Worm (Caenorhabditis elegans): ENCODE data around the gene Y67D8B.3.

Y67D8B.3 gene

ce11 chrIV:3227549-3228139 is 25.6 kb upstream of the Y67D8B.3 start (continued):
- TF ChIP-seq nhr-232 (tag; optimal IDR thresholded peaks at IDR 0.05), result no peak
- no peak for TF ChIP-seq syd-9 (tag; optimal IDR thresholded peaks at IDR 0.05)
- TF ChIP-seq tbx-7 (tag; optimal IDR thresholded peaks at IDR 0.05), result no peak
- TF ChIP-seq ceh-2 (tag; optimal IDR thresholded peaks at IDR 0.05), result no peak
- peak; percentile 63 for TF ChIP-seq ceh-34 (tag; optimal IDR thresholded peaks at IDR 0.05)
- TF ChIP-seq unc-86 (tag; optimal IDR thresholded peaks at IDR 0.05), result no peak
- TF ChIP-seq ahr-1 (tag; optimal IDR thresholded peaks at IDR 0.05), result no peak
- no peak for TF ChIP-seq ttx-3 (tag; optimal IDR thresholded peaks at IDR 0.05)
- TF ChIP-seq pha-2 (tag; optimal IDR thresholded peaks at IDR 0.05), result peak; percentile 61
- TF ChIP-seq nfya-1 (tag; optimal IDR thresholded peaks at IDR 0.05), result peak; percentile 43
- no peak for TF ChIP-seq lim-6 (tag; optimal IDR thresholded peaks at IDR 0.05)
- TF ChIP-seq pat-9 (tag; optimal IDR thresholded peaks at IDR 0.05), result peak; percentile 33
- TF ChIP-seq dmd-4 (tag; optimal IDR thresholded peaks at IDR 0.05; ENCODE audit: borderline replicate concordance), result peak; percentile 72
- TF ChIP-seq lin-11 (tag; optimal IDR thresholded peaks at IDR 0.05), result no peak
- TF ChIP-seq mec-3 (tag; optimal IDR thresholded peaks at IDR 0.05; ENCODE audit: borderline replicate concordance), result no peak
- TF ChIP-seq elt-4 (tag; optimal IDR thresholded peaks at IDR 0.05), result no peak
- TF ChIP-seq unc-42 (tag; optimal IDR thresholded peaks at IDR 0.05), result no peak
- peak; percentile 27 for TF ChIP-seq sox-4 (tag; optimal IDR thresholded peaks at IDR 0.05)
- no peak for TF ChIP-seq hlh-6 (tag; optimal IDR thresholded peaks at IDR 0.05)
- TF ChIP-seq unc-3 (GFP tag; conservative IDR thresholded peaks at IDR 0.05), result no peak
- TF ChIP-seq unc-3 (tag; optimal IDR thresholded peaks at IDR 0.05), result no peak
- TF ChIP-seq fax-1 (tag; optimal IDR thresholded peaks at IDR 0.05), result no peak
- TF ChIP-seq gmeb-2 (tag; optimal IDR thresholded peaks at IDR 0.05), result no peak
- no peak for TF ChIP-seq zip-5 (tag; optimal IDR thresholded peaks at IDR 0.05)
- TF ChIP-seq K02D7.2 (tag; optimal IDR thresholded peaks at IDR 0.05), result no peak
- TF ChIP-seq madf-2 (tag; optimal IDR thresholded peaks at IDR 0.05), result no peak
- no peak for TF ChIP-seq hlh-8 (tag; optimal IDR thresholded peaks at IDR 0.05)
- TF ChIP-seq elt-2 (tag; optimal IDR thresholded peaks at IDR 0.05), result peak; percentile 92
- TF ChIP-seq unc-55 (GFP tag; optimal IDR thresholded peaks at IDR 0.05), result peak; percentile 97
- TF ChIP-seq ceh-31 (tag; optimal IDR thresholded peaks at IDR 0.05), result peak; percentile 37
- TF ChIP-seq pha-4 (tag; optimal IDR thresholded peaks at IDR 0.05), result no peak
- TF ChIP-seq F13H6.1 (tag; optimal IDR thresholded peaks at IDR 0.05), result peak; percentile 34
- no peak for TF ChIP-seq ceh-48 (tag; optimal IDR thresholded peaks at IDR 0.05)
- no peak for TF ChIP-seq ama-1 (optimal IDR thresholded peaks at IDR 0.05)
- TF ChIP-seq hlh-13 (GFP tag; optimal IDR thresholded peaks at IDR 0.05), result no peak

- no peak for TF ChIP-seq tbx-2 (tag; optimal IDR thresholded peaks at IDR 0.05)
- TF ChIP-seq ceh-6 (GFP tag; optimal IDR thresholded peaks at IDR 0.05), result no peak
- no peak for TF ChIP-seq sox-4 (tag; optimal IDR thresholded peaks at IDR 0.05)
- no peak for TF ChIP-seq ceh-18 (tag; optimal IDR thresholded peaks at IDR 0.05)
- no peak for TF ChIP-seq ceh-48 (tag; optimal IDR thresholded peaks at IDR 0.05)
- no peak for TF ChIP-seq pha-4 (tag; optimal IDR thresholded peaks at IDR 0.05)
- no peak for TF ChIP-seq pag-3 (tag; optimal IDR thresholded peaks at IDR 0.05; ENCODE audit: borderline replicate concordance)
- no peak for TF ChIP-seq K02D7.2 (tag; optimal IDR thresholded peaks at IDR 0.05)
- TF ChIP-seq dmd-4 (tag; optimal IDR thresholded peaks at IDR 0.05; ENCODE audit: borderline replicate concordance), result no peak
- no peak for TF ChIP-seq che-1 (tag; optimal IDR thresholded peaks at IDR 0.05)
- no peak for TF ChIP-seq sox-2 (GFP tag; IDR thresholded peaks at IDR 0.05)
- no peak for TF ChIP-seq hlh-6 (tag; optimal IDR thresholded peaks at IDR 0.05)
Observed at ce11 chrIV:3222140-3222539, 20.1 kb upstream of the Y67D8B.3 start, which contains the start of gene Y67D8A.2. TSS of gene Y67D8A.2 (plus strand) at chrIV:3222440.

- TF ChIP-seq dve-1 (tag; optimal IDR thresholded peaks at IDR 0.05) (no peak), ama-1 (optimal IDR thresholded peaks at IDR 0.05) (no peak), elt-4 (tag; optimal IDR thresholded peaks at IDR 0.05) (no peak), mec-3 (tag; optimal IDR thresholded peaks at IDR 0.05; ENCODE audit: borderline replicate concordance) (no peak), elt-2 (tag; optimal IDR thresholded peaks at IDR 0.05) (peak; percentile 8), nhr-232 (tag; optimal IDR thresholded peaks at IDR 0.05) (no peak)
Observed at ce11 chrIV:3221158-3221557, 19.1 kb upstream of the Y67D8B.3 start.

Data from whole organism, late embryonic.